Worm (Caenorhabditis elegans) whole organism, L2 larva: Measurements from ENCODE around the gene lurp-2.
A peak's percentile ranks its signal among the peaks of the same experiment; 100 is the strongest.

Experiments
- C34F6.9 ChIP-seq: fragments of 150-350 bp; optimal IDR thresholded peaks from 2 replicates; lab custom pipeline; 2014; ENCODE audit warnings: missing biosample characterization, missing genetic modification characterization
- F13H6.1 ChIP-seq: sonication (generic microtip); optimal IDR thresholded peaks from 2 replicates; lab custom pipeline; 2016; ENCODE audit warnings: missing genetic modification characterization, missing compliant biosample characterization
- R02D3.7 ChIP-seq: fragments of 150-350 bp; optimal IDR thresholded peaks from 2 replicates; lab custom pipeline; 2014; ENCODE audit warnings: missing biosample characterization, missing genetic modification characterization
- Y55F3AM.14 ChIP-seq: fragments of 200-800 bp; sonication (Bioruptor generic); optimal IDR thresholded peaks from 2 replicates; lab custom pipeline; 2018; ENCODE audit warnings: mild to moderate bottlenecking, missing genetic modification characterization, missing compliant biosample characterization
- ZK546.5 ChIP-seq: sonication (generic microtip); optimal IDR thresholded peaks from 2 replicates; lab custom pipeline; 2017; ENCODE audit warnings: missing biosample characterization, missing genetic modification characterization
- alr-1 ChIP-seq: fragments of 150-350 bp; optimal IDR thresholded peaks from 2 replicates; lab custom pipeline; 2014; ENCODE audit warnings: missing biosample characterization, missing genetic modification characterization
- aly-2 ChIP-seq: fragments of 150-350 bp; optimal IDR thresholded peaks from 2 replicates; lab custom pipeline; 2014; ENCODE audit warnings: missing biosample characterization, missing genetic modification characterization
- blmp-1 ChIP-seq: sonication (generic microtip); optimal IDR thresholded peaks from 2 replicates; lab custom pipeline; 2017; ENCODE audit warnings: missing genetic modification characterization, mild to moderate bottlenecking, missing compliant biosample characterization, antibody characterized with exemption, moderate library complexity; ENCODE audit not compliant: insufficient read depth
- ceh-16 ChIP-seq: fragments of 150-350 bp; optimal IDR thresholded peaks from 2 replicates; lab custom pipeline; 2014; ENCODE audit warnings: missing biosample characterization, missing genetic modification characterization
- ceh-82 ChIP-seq: fragments of 150-350 bp; optimal IDR thresholded peaks from 2 replicates; lab custom pipeline; 2014; ENCODE audit warnings: missing biosample characterization, missing genetic modification characterization
- dmd-4 ChIP-seq: sonication (generic microtip); optimal IDR thresholded peaks from 2 replicates; lab custom pipeline; 2017; ENCODE audit warnings: missing biosample characterization, missing genetic modification characterization
- egl-27 ChIP-seq: sonication (generic microtip); optimal IDR thresholded peaks from 3 replicates; lab custom pipeline; 2017; ENCODE audit warnings: missing biosample characterization, missing genetic modification reagents, missing genetic modification characterization
- elt-1 ChIP-seq: fragments of 150-350 bp; optimal IDR thresholded peaks from 2 replicates; lab custom pipeline; 2014; ENCODE audit warnings: missing biosample characterization, missing genetic modification characterization
- elt-3 ChIP-seq: sonication (generic microtip); optimal IDR thresholded peaks from 2 replicates; lab custom pipeline; 2017; ENCODE audit warnings: missing biosample characterization, missing genetic modification characterization
- fos-1 ChIP-seq: fragments of 150-350 bp; optimal IDR thresholded peaks from 2 replicates; lab custom pipeline; 2014; ENCODE audit warnings: missing biosample characterization, missing genetic modification characterization
- gmeb-1 ChIP-seq: fragments of 150-350 bp; optimal IDR thresholded peaks from 2 replicates; lab custom pipeline; 2014; ENCODE audit warnings: missing biosample characterization, missing genetic modification characterization
- lin-11 ChIP-seq: fragments of 150-350 bp; sonication (generic microtip); optimal IDR thresholded peaks from 2 replicates; lab custom pipeline; 2014; ENCODE audit warnings: missing biosample characterization, missing genetic modification characterization, inconsistent platforms, mixed read lengths
- lin-13 ChIP-seq: fragments of 150-350 bp; optimal IDR thresholded peaks from 2 replicates; lab custom pipeline; 2014; ENCODE audit warnings: missing biosample characterization, missing genetic modification reagents, missing genetic modification characterization
- lin-39 ChIP-seq: fragments of 150-350 bp; optimal IDR thresholded peaks from 2 replicates; lab custom pipeline; 2014; ENCODE audit warnings: missing biosample characterization, missing genetic modification reagents, missing genetic modification characterization
- mdl-1 ChIP-seq, 2 experiments: fragments of 150-350 bp in 1 of 2; sonication (generic microtip) in 1 of 2; optimal IDR thresholded peaks; 2 replicates each; lab custom pipeline; 2017; ENCODE audit warnings: missing biosample characterization in 2 of 2, missing genetic modification characterization in 2 of 2
- nhr-10 ChIP-seq: sonication (generic microtip); optimal IDR thresholded peaks from 2 replicates; lab custom pipeline; 2017; ENCODE audit warnings: missing biosample characterization, missing genetic modification characterization
- nhr-11 ChIP-seq: fragments of 150-350 bp; optimal IDR thresholded peaks from 2 replicates; lab custom pipeline; 2014; ENCODE audit warnings: missing biosample characterization, missing genetic modification characterization
- nhr-129 ChIP-seq: fragments of 150-350 bp; optimal IDR thresholded peaks from 2 replicates; lab custom pipeline; 2014; ENCODE audit warnings: missing biosample characterization, missing genetic modification characterization
- nhr-21 ChIP-seq: fragments of 150-350 bp; optimal IDR thresholded peaks from 2 replicates; lab custom pipeline; 2014; ENCODE audit warnings: missing biosample characterization, missing genetic modification characterization
- nhr-23 ChIP-seq: fragments of 150-350 bp; optimal IDR thresholded peaks from 2 replicates; lab custom pipeline; 2014; ENCODE audit warnings: missing biosample characterization, missing genetic modification reagents, missing genetic modification characterization
- nhr-237 ChIP-seq: fragments of 150-350 bp; optimal IDR thresholded peaks from 2 replicates; lab custom pipeline; 2014; ENCODE audit warnings: missing biosample characterization, missing genetic modification characterization
- nhr-25 ChIP-seq: fragments of 150-350 bp; sonication (generic microtip); optimal IDR thresholded peaks from 3 replicates; lab custom pipeline; 2014; ENCODE audit warnings: missing biosample characterization, missing genetic modification characterization
- nhr-6 ChIP-seq: fragments of 150-350 bp; optimal IDR thresholded peaks from 2 replicates; lab custom pipeline; 2014; ENCODE audit warnings: missing biosample characterization, missing genetic modification characterization
- nhr-77 ChIP-seq: fragments of 150-350 bp; optimal IDR thresholded peaks from 2 replicates; lab custom pipeline; 2014; ENCODE audit warnings: missing biosample characterization, missing genetic modification characterization
- peb-1 ChIP-seq: fragments of 150-350 bp; optimal IDR thresholded peaks from 2 replicates; lab custom pipeline; 2014; ENCODE audit warnings: missing biosample characterization, missing genetic modification characterization
- sem-4 ChIP-seq: fragments of 150-350 bp; optimal IDR thresholded peaks from 2 replicates; lab custom pipeline; 2014; ENCODE audit warnings: missing biosample characterization, missing genetic modification reagents, missing genetic modification characterization
- sma-3 ChIP-seq: sonication (generic microtip); optimal IDR thresholded peaks from 2 replicates; lab custom pipeline; 2016; ENCODE audit warnings: missing genetic modification reagents, missing genetic modification characterization, missing compliant biosample characterization
- sma-9 ChIP-seq, 2 experiments: fragments of 150-350 bp in 1 of 2; sonication (generic microtip) in 1 of 2; optimal IDR thresholded peaks; 2 replicates each; lab custom pipeline; 2014 to 2016; ENCODE audit warnings: missing genetic modification characterization in 2 of 2, mild to moderate bottlenecking in 1 of 2, missing biosample characterization in 1 of 2, missing compliant biosample characterization in 1 of 2, missing genetic modification reagents in 1 of 2, moderate library complexity in 1 of 2
- snpc-4 ChIP-seq: fragments of 150-350 bp; optimal IDR thresholded peaks from 2 replicates; lab custom pipeline; 2014; ENCODE audit warnings: missing biosample characterization, missing genetic modification characterization
- unc-55 ChIP-seq: fragments of 150-350 bp; sonication (generic microtip); optimal IDR thresholded peaks from 3 replicates; lab custom pipeline; 2014; ENCODE audit warnings: missing biosample characterization, missing genetic modification reagents, missing genetic modification characterization
- unc-62 ChIP-seq: fragments of 150-350 bp; optimal IDR thresholded peaks from 2 replicates; lab custom pipeline; 2014; ENCODE audit warnings: missing biosample characterization, missing genetic modification reagents, missing genetic modification characterization
- zag-1 ChIP-seq: fragments of 150-350 bp; optimal IDR thresholded peaks from 2 replicates; lab custom pipeline; 2014; ENCODE audit warnings: missing biosample characterization, missing genetic modification characterization
- ztf-1 ChIP-seq: fragments of 200-800 bp; sonication (Bioruptor generic); conservative IDR thresholded peaks from 2 replicates; pipeline ENCODE4 v1.3.6; 2022; ENCODE audit warnings: missing genetic modification characterization, missing compliant biosample characterization
- ztf-11 ChIP-seq: sonication (generic microtip); optimal IDR thresholded peaks from 2 replicates; lab custom pipeline; 2017; ENCODE audit warnings: missing biosample characterization, missing genetic modification characterization
- ztf-4 ChIP-seq: fragments of 150-350 bp; optimal IDR thresholded peaks from 2 replicates; lab custom pipeline; 2014; ENCODE audit warnings: missing biosample characterization, missing genetic modification characterization

The lurp-2 gene

DNA sequence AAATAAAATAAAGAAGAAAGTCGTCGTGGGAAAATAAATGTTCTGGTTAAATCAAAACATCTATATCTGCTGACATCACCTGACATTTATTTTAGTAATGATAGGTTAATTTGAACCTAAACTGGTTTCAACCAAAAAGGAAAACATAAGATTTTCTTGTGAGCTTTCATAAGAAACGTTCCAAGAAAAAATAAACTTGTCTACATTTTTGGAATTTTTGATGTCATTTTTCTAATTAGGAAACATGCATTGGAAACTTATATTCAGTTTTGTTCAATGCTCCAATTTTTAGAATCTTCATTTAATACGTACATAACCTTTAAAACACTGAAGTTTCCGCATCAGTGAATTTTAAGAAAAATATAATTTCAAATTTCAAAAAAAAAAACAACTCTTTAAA lies 32.3 kb downstream of the lurp-2 start:
- TF ChIP-seq nhr-11 (tag; lab: Kevin White, UChicago) (no peak), Y55F3AM.14 (GFP tag; lab: Kevin White, UChicago) (no peak), dmd-4 (tag; lab: Kevin White, UChicago) (no peak), blmp-1 (tag; lab: Kevin White, UChicago) (no peak), alr-1 (no peak), unc-55 (GFP tag; lab: Kevin White, UChicago) (no peak), nhr-6 (tag; lab: Kevin White, UChicago) (no peak), R02D3.7 (tag; lab: Kevin White, UChicago) (no peak), unc-62 (GFP tag; lab: Kevin White, UChicago) (no peak), mdl-1 (tag; optimal IDR thresholded peaks at IDR 0.05; lab: Kevin White, UChicago) (no peak), sma-3 (GFP tag; lab: Kevin White, UChicago) (no peak), zag-1 (no peak), fos-1 (tag; lab: Kevin White, UChicago) (no peak), lin-11 (tag; lab: Kevin White, UChicago) (no peak), F13H6.1 (no peak), C34F6.9 (no peak), snpc-4 (tag; lab: Kevin White, UChicago) (no peak), ZK546.5 (no peak), egl-27 (tag; lab: Kevin White, UChicago) (no peak)

DNA sequence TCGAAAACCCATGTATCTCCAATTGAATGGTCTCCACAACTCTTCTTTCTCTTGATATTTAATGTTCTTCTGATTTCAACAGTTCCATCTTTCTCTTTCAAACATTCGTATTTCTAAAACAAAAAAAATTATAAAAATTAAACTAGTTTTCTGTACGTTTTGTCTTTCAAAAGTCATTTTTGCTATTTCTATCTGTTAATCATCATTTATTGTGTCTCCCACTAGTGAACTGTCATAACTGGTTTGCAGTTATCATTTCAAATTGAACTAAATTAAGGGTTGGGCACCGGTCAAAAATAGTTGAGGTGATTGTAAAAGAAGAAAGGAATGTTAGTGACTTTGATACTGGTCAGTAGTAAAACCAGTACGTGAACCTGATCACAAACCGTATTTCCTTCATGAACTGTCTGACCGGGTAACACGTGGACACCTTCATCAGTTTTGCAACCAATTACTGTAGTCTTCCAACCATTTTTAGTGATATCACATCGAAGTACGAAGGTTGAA lies 34.9 kb downstream of the lurp-2 start:
- TF ChIP-seq nhr-25 (tag; lab: Kevin White, UChicago): peak; percentile 44
- no peak for TF ChIP-seq zag-1
- TF ChIP-seq sma-9 (GFP tag; optimal IDR thresholded peaks at IDR 0.05; lab: Kevin White, UChicago): peak; percentile 46
- TF ChIP-seq sma-9 (tag; optimal IDR thresholded peaks at IDR 0.05; lab: Kevin White, UChicago): no peak
- TF ChIP-seq blmp-1 (tag; lab: Kevin White, UChicago): peak; percentile 20
- TF ChIP-seq nhr-237: no peak
- TF ChIP-seq mdl-1 (tag; optimal IDR thresholded peaks at IDR 0.05; lab: Kevin White, UChicago): no peak
- no peak for TF ChIP-seq peb-1 (tag; lab: Kevin White, UChicago)

DNA sequence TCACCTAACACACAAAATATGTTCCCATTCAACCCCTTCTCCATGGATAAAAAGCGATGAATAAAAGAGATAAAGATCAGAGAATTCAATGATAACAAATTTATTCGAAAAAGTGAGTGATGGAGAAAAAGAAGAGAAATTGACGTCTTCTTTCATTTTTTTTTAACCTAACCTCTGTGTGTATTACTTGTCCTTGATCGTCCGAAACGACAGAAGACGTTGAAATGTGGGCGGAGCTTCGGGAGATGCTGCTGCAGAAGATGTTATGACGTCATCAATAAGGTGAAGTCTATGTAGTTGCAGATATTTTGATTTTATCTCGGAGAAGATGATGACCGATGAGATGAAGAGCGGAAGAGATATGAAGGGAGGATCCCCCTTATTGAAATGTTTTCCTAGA lies 36.4 kb downstream of the lurp-2 start, which contains the start of gene T10G3.3:
Gene T10G3.3 (minus strand): TSS at position 370 of the 400 bp plus-strand sequence.
- TF ChIP-seq zag-1 (no peak), nhr-21 (tag; lab: Kevin White, UChicago) (peak; percentile 4), sma-9 (GFP tag; optimal IDR thresholded peaks at IDR 0.05; lab: Kevin White, UChicago) (peak; percentile 55), sma-9 (tag; optimal IDR thresholded peaks at IDR 0.05; lab: Kevin White, UChicago) (no peak), fos-1 (tag; lab: Kevin White, UChicago) (peak; percentile 51), elt-1 (tag; lab: Kevin White, UChicago) (peak; percentile 43), F13H6.1 (no peak), gmeb-1 (no peak), nhr-25 (tag; lab: Kevin White, UChicago) (peak; percentile 61), blmp-1 (tag; lab: Kevin White, UChicago) (peak; percentile 70), egl-27 (tag; lab: Kevin White, UChicago) (peak; percentile 13), ceh-16 (peak; percentile 57), nhr-77 (tag; lab: Kevin White, UChicago) (no peak), Y55F3AM.14 (GFP tag; lab: Kevin White, UChicago) (no peak), snpc-4 (tag; lab: Kevin White, UChicago) (no peak)
- TF ChIP-seq, all 48 proteins: peak for 8

DNA sequence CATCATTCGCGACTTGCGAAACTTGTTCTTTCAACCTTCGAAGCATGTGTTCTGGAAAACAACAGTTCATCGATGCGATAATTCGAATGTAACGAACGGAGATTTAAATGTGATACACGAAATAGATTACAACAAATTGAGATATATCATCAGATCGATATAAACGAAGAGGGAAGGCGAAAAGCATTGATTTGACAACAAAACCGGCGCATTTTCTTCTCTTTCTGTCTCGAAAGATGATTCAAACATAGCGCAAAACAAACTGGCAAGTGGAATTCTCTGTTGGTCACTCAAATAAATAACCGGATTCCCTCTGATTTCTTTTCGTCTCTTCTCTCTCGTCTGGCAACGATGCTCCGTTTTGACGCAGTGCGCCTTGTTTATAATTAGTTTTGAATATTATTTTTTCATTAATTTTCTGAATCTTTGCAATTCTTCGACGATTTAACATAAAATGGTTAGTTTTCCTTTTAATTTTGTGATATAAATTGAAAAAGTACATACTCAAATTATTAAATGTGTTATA lies 44.0 kb downstream of the lurp-2 start, which contains the start of the genes eea-1 and gut-2:
Gene eea-1 (minus strand): TSS at position 51 of the 526 bp plus-strand sequence.
Gene gut-2 (plus strand): TSS at position 369 of the 526 bp plus-strand sequence.
- TF ChIP-seq ztf-1: no peak
- TF ChIP-seq mdl-1 (tag; optimal IDR thresholded peaks at IDR 0.05; lab: Kevin White, UChicago): no peak
- TF ChIP-seq nhr-11 (tag; lab: Kevin White, UChicago): no peak
- no peak for TF ChIP-seq elt-3 (tag; lab: Kevin White, UChicago)
- TF ChIP-seq R02D3.7 (tag; lab: Kevin White, UChicago): no peak
- peak; percentile 54 for TF ChIP-seq snpc-4 (tag; lab: Kevin White, UChicago)
- no peak for TF ChIP-seq lin-39 (tag; lab: Kevin White, UChicago)
- no peak for TF ChIP-seq ZK546.5
- no peak for TF ChIP-seq elt-1 (tag; lab: Kevin White, UChicago)
- no peak for TF ChIP-seq sem-4 (tag; lab: Kevin White, UChicago)
- no peak for TF ChIP-seq nhr-6 (tag; lab: Kevin White, UChicago)
- TF ChIP-seq egl-27 (tag; lab: Kevin White, UChicago): peak; percentile 20
- peak; percentile 81 for TF ChIP-seq F13H6.1
- peak; percentile 15 for TF ChIP-seq lin-11 (tag; lab: Kevin White, UChicago)
- no peak for TF ChIP-seq unc-62 (GFP tag; lab: Kevin White, UChicago)
- no peak for TF ChIP-seq Y55F3AM.14 (GFP tag; lab: Kevin White, UChicago)
- TF ChIP-seq aly-2 (tag; lab: Kevin White, UChicago): no peak
- no peak for TF ChIP-seq nhr-10 (tag; lab: Kevin White, UChicago)
- no peak for TF ChIP-seq peb-1 (tag; lab: Kevin White, UChicago)
- TF ChIP-seq ztf-4 (tag; lab: Kevin White, UChicago): peak; percentile 21
- no peak for TF ChIP-seq ceh-16
- TF ChIP-seq lin-13 (GFP tag; lab: Kevin White, UChicago): peak; percentile 51
- peak; percentile 86 for TF ChIP-seq C34F6.9
- TF ChIP-seq fos-1 (tag; lab: Kevin White, UChicago): peak; percentile 56
- TF ChIP-seq gmeb-1: peak; percentile 42
- no peak for TF ChIP-seq zag-1
- TF ChIP-seq ceh-82 (tag; lab: Kevin White, UChicago): no peak
- no peak for TF ChIP-seq blmp-1 (tag; lab: Kevin White, UChicago)
- TF ChIP-seq sma-9 (GFP tag; optimal IDR thresholded peaks at IDR 0.05; lab: Kevin White, UChicago): peak; percentile 76
- no peak for TF ChIP-seq sma-9 (tag; optimal IDR thresholded peaks at IDR 0.05; lab: Kevin White, UChicago)
- no peak for TF ChIP-seq nhr-23
- TF ChIP-seq alr-1: no peak
- TF ChIP-seq ztf-11 (tag; lab: Kevin White, UChicago): no peak
- TF ChIP-seq nhr-129: peak; percentile 56
